Worm (Caenorhabditis elegans): ENCODE measurements around the gene kvs-4.

kvs-4 gene

DNA sequence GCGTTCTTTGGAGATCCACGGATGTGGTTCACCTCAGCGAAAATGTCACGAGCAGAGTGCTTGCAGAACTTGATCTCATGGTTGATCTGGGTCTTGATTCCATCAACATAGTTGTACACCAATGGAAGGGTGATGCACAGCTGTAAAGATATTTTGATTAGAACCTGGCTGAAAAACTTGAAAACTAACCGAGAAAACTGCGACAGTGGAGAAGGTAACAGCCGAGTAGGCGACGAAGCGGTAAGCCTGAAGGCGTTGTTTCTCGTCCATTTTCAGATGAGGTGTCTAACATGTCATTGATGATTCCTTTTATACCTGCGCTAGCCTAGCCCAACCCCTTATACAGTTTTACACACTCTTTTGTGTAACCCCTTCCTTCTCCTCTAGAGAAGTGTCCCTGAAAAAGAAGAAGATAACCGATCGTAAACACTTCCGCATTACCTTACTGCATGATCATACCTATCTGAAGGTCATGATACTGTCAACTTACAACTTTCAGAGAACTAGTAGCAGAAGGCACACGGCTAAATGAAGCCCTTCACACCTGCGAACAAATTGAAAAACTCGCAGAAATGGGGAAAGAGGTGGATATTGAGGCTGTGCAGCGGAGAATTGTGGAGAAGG, 24.7 kb upstream of the kvs-4 start, which contains the start of gene col-94:
TSS of gene col-94 (minus strand) at position 313 of the 624 bp plus-strand sequence.
- TF ChIP-seq mes-2 (tag; optimal IDR thresholded peaks at IDR 0.05; ENCODE audit: poor library complexity, severe bottlenecking), result no peak
- peak in 1 of 2 experiments; percentile 56 for TF ChIP-seq unc-62 (GFP tag; optimal IDR thresholded peaks at IDR 0.05 in 1 of 2)
- no peak for TF ChIP-seq unc-62 (tag; optimal IDR thresholded peaks at IDR 0.05)
- TF ChIP-seq zfp-3 (GFP tag; conservative IDR thresholded peaks at IDR 0.05), result no peak
- TF ChIP-seq lin-38 (GFP tag; IDR thresholded peaks at IDR 0.05), result 0 out of 2 replicates have a peak, but pooled peaks have one; percentile 16
- no peak for TF ChIP-seq arid-1 (GFP tag; conservative IDR thresholded peaks at IDR 0.05)
- TF ChIP-seq nhr-42 (GFP tag; IDR thresholded peaks at IDR 0.05), result no peak
- peak; percentile 71 for TF ChIP-seq aha-1 (tag)
- 0 out of 2 replicates have a peak, but pooled peaks have one; percentile 11 for TF ChIP-seq T26A8.4 (GFP tag; IDR thresholded peaks at IDR 0.05)
- peak; percentile 3 for TF ChIP-seq hlh-11 (tag; optimal IDR thresholded peaks at IDR 0.05)
- TF ChIP-seq Y105C5A.15 (GFP tag; IDR thresholded peaks at IDR 0.05), result no peak
- TF ChIP-seq nhr-28 (tag; optimal IDR thresholded peaks at IDR 0.05), result no peak
- TF ChIP-seq tag-97 (GFP tag; IDR thresholded peaks at IDR 0.05), result no peak
- TF ChIP-seq ama-1 (optimal IDR thresholded peaks at IDR 0.05), result peak; percentile 88
- no peak for TF ChIP-seq lir-3 (tag; optimal IDR thresholded peaks at IDR 0.05)
- no peak for TF ChIP-seq dpl-1 (GFP tag; optimal IDR thresholded peaks at IDR 0.05)
- no peak for TF ChIP-seq fos-1 (tag; optimal IDR thresholded peaks at IDR 0.05)
- no peak for TF ChIP-seq nhr-102 (tag; optimal IDR thresholded peaks at IDR 0.05)
- 0 out of 2 replicates have a peak, but pooled peaks have one; percentile 25 for TF ChIP-seq daf-8 (GFP tag; IDR thresholded peaks at IDR 0.05)

DNA sequence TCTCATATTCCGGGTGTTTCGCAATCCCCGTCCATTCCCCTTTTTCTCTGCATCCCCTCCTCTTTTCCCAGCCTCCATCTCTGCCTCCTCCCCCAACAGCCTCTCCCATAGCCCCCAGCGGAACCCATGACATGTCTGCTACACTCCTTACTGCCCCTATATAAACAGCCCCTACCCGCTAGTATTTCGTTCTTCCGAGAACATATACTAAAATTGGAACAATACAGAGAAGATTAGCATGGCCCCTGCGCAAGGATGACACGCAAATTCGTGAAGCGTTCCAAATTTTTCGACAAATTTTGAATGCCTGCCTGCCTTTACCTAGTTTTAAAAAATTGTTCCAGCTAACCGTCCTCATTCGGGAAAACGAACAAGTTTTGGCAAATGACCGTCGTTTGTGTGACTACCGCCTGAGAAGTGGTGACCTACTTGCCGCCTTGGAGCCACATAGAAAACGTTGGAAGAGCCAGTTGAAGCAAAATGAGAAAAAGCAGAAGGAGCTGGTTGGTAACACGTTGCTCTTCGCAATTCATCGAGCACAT, 22.8 kb upstream of the kvs-4 start:
- TF ChIP-seq fkh-10 (GFP tag; optimal IDR thresholded peaks at IDR 0.05) (peak; percentile 84), hlh-30 (tag; optimal IDR thresholded peaks at IDR 0.05; ENCODE audit: insufficient read depth) (peak; percentile 94), lin-15B (tag; optimal IDR thresholded peaks at IDR 0.05) (peak; percentile 48), mdl-1 (tag; optimal IDR thresholded peaks at IDR 0.05) (peak; percentile 50 to 64), daf-16 (GFP tag; optimal IDR thresholded peaks at IDR 0.05) (peak; percentile 89 to 92), daf-16 (tag; optimal IDR thresholded peaks at IDR 0.05) (peak; percentile 87), ztf-11 (tag; optimal IDR thresholded peaks at IDR 0.05) (no peak), R02D3.7 (tag; optimal IDR thresholded peaks at IDR 0.05) (peak; percentile 17), php-3 (GFP tag; IDR thresholded peaks at IDR 0.05) (peak; percentile 96), arid-1 (GFP tag; conservative IDR thresholded peaks at IDR 0.05) (peak; percentile 93), lsy-2 (tag; optimal IDR thresholded peaks at IDR 0.05) (peak; percentile 81 to 94), nhr-237 (tag; optimal IDR thresholded peaks at IDR 0.05) (peak; percentile 35), zfp-3 (GFP tag; conservative IDR thresholded peaks at IDR 0.05) (peak; percentile 95), ceh-20 (GFP tag; IDR thresholded peaks at IDR 0.05) (peak; percentile 97), nhr-10 (tag; optimal IDR thresholded peaks at IDR 0.05) (peak; percentile 74), spr-1 (tag; optimal IDR thresholded peaks at IDR 0.05) (peak; percentile 95), sdz-12 (GFP tag; optimal IDR thresholded peaks at IDR 0.05) (peak; percentile 92), skn-1 (tag; optimal IDR thresholded peaks at IDR 0.05) (no peak), spr-3 (GFP tag; optimal IDR thresholded peaks at IDR 0.05) (peak; percentile 96), nhr-25 (tag; optimal IDR thresholded peaks at IDR 0.05; ENCODE audit: borderline replicate concordance, insufficient read depth) (peak; percentile 91), attf-4 (tag; optimal IDR thresholded peaks at IDR 0.05) (no peak), Y48G9A.11 (GFP tag; IDR thresholded peaks at IDR 0.05) (peak; percentile 91), pqm-1 (tag; optimal IDR thresholded peaks at IDR 0.05) (peak; percentile 34), daf-8 (GFP tag; IDR thresholded peaks at IDR 0.05) (peak; percentile 93; the same call in 1 of the 2 replicates), dmd-9 (GFP tag; IDR thresholded peaks at IDR 0.05) (peak; percentile 94), snpc-4 (tag; optimal IDR thresholded peaks at IDR 0.05) (peak; percentile 100), saeg-2 (GFP tag; IDR thresholded peaks at IDR 0.05) (peak; percentile 94), ZK337.2 (GFP tag; IDR thresholded peaks at IDR 0.05) (peak; percentile 92), ceh-44 (GFP tag; IDR thresholded peaks at IDR 0.05) (peak; percentile 97), madf-5 (GFP tag; IDR thresholded peaks at IDR 0.05) (peak; percentile 92 to 96), F26F4.8 (GFP tag; conservative IDR thresholded peaks at IDR 0.05) (peak; percentile 99), nhr-28 (tag; optimal IDR thresholded peaks at IDR 0.05) (peak; percentile 66), nhr-41 (GFP tag; IDR thresholded peaks at IDR 0.05) (peak; percentile 98), hlh-11 (tag; optimal IDR thresholded peaks at IDR 0.05) (peak; percentile 88), T26A8.4 (GFP tag; IDR thresholded peaks at IDR 0.05) (peak; percentile 98), D1046.2 (GFP tag; IDR thresholded peaks at IDR 0.05) (peak; percentile 96)
